Fruit fly (Drosophila melanogaster): ENCODE measurements around the gene CG7794.

DNA sequence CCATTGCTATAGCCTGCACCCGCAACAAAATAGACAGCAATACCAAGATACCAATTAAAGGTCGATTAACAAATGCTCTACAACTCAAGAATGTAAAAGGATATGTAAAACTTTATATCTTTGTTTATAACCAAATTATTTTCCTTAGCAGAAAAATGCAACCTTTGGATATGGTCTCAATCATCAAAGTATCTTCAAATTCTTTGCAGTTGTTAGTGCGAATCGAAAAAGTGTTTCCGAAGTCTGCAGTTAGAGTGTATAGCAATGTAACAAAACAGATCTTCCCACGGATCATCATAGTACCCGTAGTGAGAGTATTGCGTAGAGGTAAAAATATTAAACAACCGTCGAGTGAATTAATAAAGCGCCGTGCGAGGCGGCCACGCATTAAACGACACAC lies 3.0 kb downstream of the CG7794 start:
- TF ChIP-seq Myc (optimal IDR thresholded peaks at IDR 0.05) (no peak), ttk (optimal IDR thresholded peaks at IDR 0.05) (no peak), insv (optimal IDR thresholded peaks at IDR 0.05) (no peak), h (optimal IDR thresholded peaks at IDR 0.05) (no peak), Sin3A (optimal IDR thresholded peaks at IDR 0.05) (no peak), psq (optimal IDR thresholded peaks at IDR 0.05) (no peak)

All from Kc167 (cell line).